Worm (Caenorhabditis elegans): ENCODE results near the gene F44E2.3.

Gene F44E2.3

DNA sequence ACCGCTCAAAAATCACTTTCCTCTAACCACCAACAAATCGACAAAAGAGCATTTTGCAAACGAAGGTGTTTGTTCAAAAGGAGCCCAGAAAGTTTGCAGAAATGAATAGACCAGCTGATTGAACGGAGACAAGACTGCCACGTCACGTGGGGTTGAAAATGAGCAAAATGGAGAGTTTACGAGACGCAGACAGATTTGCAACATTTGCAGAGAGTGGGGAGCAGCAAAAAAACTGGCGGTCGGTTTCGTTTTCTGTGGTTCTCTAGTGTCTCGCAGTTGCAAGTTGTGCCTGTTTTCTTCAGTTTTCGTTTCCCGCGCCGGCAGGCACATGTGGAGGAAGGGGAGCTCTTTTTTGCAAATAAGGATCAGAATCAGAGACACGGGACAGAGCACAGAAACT is 43.7 kb downstream of the F44E2.3 start (continued):
- no peak for TF ChIP-seq rpc-1 (optimal IDR thresholded peaks at IDR 0.05)
- no peak for TF ChIP-seq rpc-1 (tag; optimal IDR thresholded peaks at IDR 0.05)
- peak; percentile 12 for TF ChIP-seq chd-7 (tag; optimal IDR thresholded peaks at IDR 0.05)
- TF ChIP-seq aptf-3 (GFP tag; IDR thresholded peaks at IDR 0.05): no peak
- TF ChIP-seq Y67H2A.10 (GFP tag; conservative IDR thresholded peaks at IDR 0.05): no peak
- TF ChIP-seq B0261.1 (tag; optimal IDR thresholded peaks at IDR 0.05): no peak
- TF ChIP-seq ZK185.1 (tag; optimal IDR thresholded peaks at IDR 0.05; ENCODE audit: poor library complexity, severe bottlenecking): no peak
- TF ChIP-seq akir-1 (GFP tag; optimal IDR thresholded peaks at IDR 0.05): no peak
- TF ChIP-seq unc-62 (GFP tag; optimal IDR thresholded peaks at IDR 0.05): no peak
- TF ChIP-seq fkh-3 (tag; optimal IDR thresholded peaks at IDR 0.05): no peak
- TF ChIP-seq Y53F4B.3 (GFP tag; IDR thresholded peaks at IDR 0.05): no peak
- peak in 1 of 2 experiments; percentile 23 for TF ChIP-seq let-607 (tag; optimal IDR thresholded peaks at IDR 0.05)
- no peak for TF ChIP-seq egrh-3 (GFP tag; IDR thresholded peaks at IDR 0.05)
- TF ChIP-seq F52B5.7 (tag; optimal IDR thresholded peaks at IDR 0.05): no peak
- TF ChIP-seq F33H1.4 (GFP tag; IDR thresholded peaks at IDR 0.05): no peak
- TF ChIP-seq athp-1 (tag; optimal IDR thresholded peaks at IDR 0.05): no peak
- no peak for TF ChIP-seq mel-28 (tag; optimal IDR thresholded peaks at IDR 0.05; ENCODE audit: borderline replicate concordance)
- no peak for TF ChIP-seq lin-40 (tag; optimal IDR thresholded peaks at IDR 0.05)
- no peak for TF ChIP-seq ceh-27 (GFP tag; optimal IDR thresholded peaks at IDR 0.05)
- TF ChIP-seq hsf-1 (GFP tag; IDR thresholded peaks at IDR 0.05): no peak
- TF ChIP-seq F49E8.2 (tag; optimal IDR thresholded peaks at IDR 0.05; ENCODE audit: insufficient read depth): no peak
- no peak for TF ChIP-seq mxl-1 (tag; optimal IDR thresholded peaks at IDR 0.05)
- TF ChIP-seq cebp-1 (GFP tag; IDR thresholded peaks at IDR 0.05): no peak; the same call in 1 of the 2 replicates
- peak; percentile 75 for TF ChIP-seq cebp-1 (tag; optimal IDR thresholded peaks at IDR 0.05)
- TF ChIP-seq pha-4 (tag; optimal IDR thresholded peaks at IDR 0.05): peak; percentile 72
- peak; percentile 71 for TF ChIP-seq K12H6.12 (tag; optimal IDR thresholded peaks at IDR 0.05)
- 0 out of 2 replicates have a peak, but pooled peaks have one; percentile 19 for TF ChIP-seq C06A6.2 (GFP tag; conservative IDR thresholded peaks at IDR 0.05)
- no peak for TF ChIP-seq bed-2 (GFP tag; IDR thresholded peaks at IDR 0.05)
- no peak for TF ChIP-seq attf-3 (GFP tag; conservative IDR thresholded peaks at IDR 0.05)
- no peak for TF ChIP-seq rec-8 (tag; optimal IDR thresholded peaks at IDR 0.05)
- TF ChIP-seq ceh-100 (GFP tag; IDR thresholded peaks at IDR 0.05): no peak
- TF ChIP-seq ztf-28 (GFP tag; IDR thresholded peaks at IDR 0.05): no peak
- TF ChIP-seq Y95B8A.8 (GFP tag; IDR thresholded peaks at IDR 0.05): no peak
- TF ChIP-seq F37B4.10 (GFP tag; IDR thresholded peaks at IDR 0.05): no peak
- no peak for TF ChIP-seq F57A8.1 (GFP tag; optimal IDR thresholded peaks at IDR 0.05)
- no peak for TF ChIP-seq unc-130 (GFP tag; optimal IDR thresholded peaks at IDR 0.05)
- TF ChIP-seq ccch-3 (GFP tag; optimal IDR thresholded peaks at IDR 0.05): no peak
- TF ChIP-seq ztf-26 (tag; optimal IDR thresholded peaks at IDR 0.05): no peak
- TF ChIP-seq ama-1 (optimal IDR thresholded peaks at IDR 0.05): no peak
- TF ChIP-seq ama-1 (GFP tag; optimal IDR thresholded peaks at IDR 0.05): no peak
- no peak for TF ChIP-seq snpc-1.1 (tag; optimal IDR thresholded peaks at IDR 0.05; ENCODE audit: insufficient read depth)
- no peak for TF ChIP-seq ets-4 (GFP tag; optimal IDR thresholded peaks at IDR 0.05)
- TF ChIP-seq nfyb-1 (GFP tag; IDR thresholded peaks at IDR 0.05): peak; percentile 53; the same call in 1 of the 2 replicates
- TF ChIP-seq hrde-1 (tag; optimal IDR thresholded peaks at IDR 0.05; ENCODE audit: borderline replicate concordance): no peak
- no peak for TF ChIP-seq dpff-1 (tag; optimal IDR thresholded peaks at IDR 0.05)
- TF ChIP-seq T26A5.8 (tag; optimal IDR thresholded peaks at IDR 0.05): no peak
- no peak for TF ChIP-seq Y56A3A.18 (GFP tag; IDR thresholded peaks at IDR 0.05)
- no peak for TF ChIP-seq somi-1 (GFP tag; optimal IDR thresholded peaks at IDR 0.05)
- 0 out of 2 replicates have a peak, but pooled peaks have one; percentile 59 for TF ChIP-seq K11D2.4 (GFP tag; IDR thresholded peaks at IDR 0.05)
- no peak for TF ChIP-seq sea-2 (GFP tag; IDR thresholded peaks at IDR 0.05)
